Worm (Caenorhabditis elegans) whole organism, early embryonic: ENCODE data around the gene ttc-4.

Experiments
- B0310.2 ChIP-seq: sonication (generic microtip); optimal IDR thresholded peaks from 2 replicates; lab custom pipeline; 2016; ENCODE audit warnings: mild to moderate bottlenecking, missing genetic modification characterization, missing compliant biosample characterization
- F13C5.2 ChIP-seq: sonication (generic microtip); optimal IDR thresholded peaks from 2 replicates; lab custom pipeline; 2017; ENCODE audit warnings: mild to moderate bottlenecking, missing genetic modification characterization, inconsistent platforms, missing compliant biosample characterization
- ama-1 ChIP-seq: fragments of 150-350 bp; optimal IDR thresholded peaks from 2 replicates; lab custom pipeline; 2014
- ets-7 ChIP-seq: sonication (generic microtip); optimal IDR thresholded peaks from 2 replicates; lab custom pipeline; 2016; ENCODE audit warnings: missing genotype, missing genetic modification characterization, missing compliant biosample characterization
- flt-1 ChIP-seq: fragments of 200-800 bp; sonication (Bioruptor generic); IDR thresholded peaks from 2 replicates; pipeline ENCODE4 v1.3.6; 2022; ENCODE audit warnings: missing genetic modification characterization, missing compliant biosample characterization
- tbx-37 ChIP-seq: fragments of 200-800 bp; sonication (Bioruptor generic); conservative IDR thresholded peaks from 2 replicates; pipeline ENCODE4 v1.3.6; 2022; ENCODE audit warnings: missing genetic modification reagents, missing genetic modification characterization, missing compliant biosample characterization

DNA sequence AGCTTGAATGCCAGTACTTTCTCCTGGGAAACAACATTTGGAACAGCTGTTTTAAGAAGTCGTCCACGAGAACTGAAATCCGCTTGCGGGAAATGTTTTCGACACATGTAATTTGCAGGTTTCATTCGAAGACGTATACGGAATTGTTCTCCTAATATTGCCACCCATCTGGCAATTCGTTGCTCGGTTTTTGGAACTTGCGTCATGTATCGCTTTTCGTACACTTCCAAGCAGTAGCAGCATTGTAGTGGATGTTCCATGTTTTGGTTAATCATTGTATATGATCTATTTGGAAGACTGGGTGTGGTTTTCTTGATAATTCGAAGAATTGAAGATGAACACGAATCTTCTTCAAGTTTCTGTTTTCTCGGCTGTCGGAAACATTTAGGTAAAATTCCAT lies 6.7 kb upstream of the ttc-4 start:
- no peak for TF ChIP-seq ama-1 (lab: Kevin White, UChicago)
- no peak for TF ChIP-seq tbx-37 (GFP tag; lab: Robert Waterston, UW)
- TF ChIP-seq ets-7 (tag; lab: Kevin White, UChicago) = no peak
- no peak for TF ChIP-seq B0310.2
- TF ChIP-seq F13C5.2 (tag; lab: Kevin White, UChicago) = no peak
- TF ChIP-seq flt-1 (GFP tag; lab: Robert Waterston, UW) = no peak
